Fruit fly (Drosophila melanogaster): ENCODE data around the gene Cp15.
A peak's percentile ranks its signal among the peaks of the same experiment; 100 is the strongest.

Cp15 gene

DNA sequence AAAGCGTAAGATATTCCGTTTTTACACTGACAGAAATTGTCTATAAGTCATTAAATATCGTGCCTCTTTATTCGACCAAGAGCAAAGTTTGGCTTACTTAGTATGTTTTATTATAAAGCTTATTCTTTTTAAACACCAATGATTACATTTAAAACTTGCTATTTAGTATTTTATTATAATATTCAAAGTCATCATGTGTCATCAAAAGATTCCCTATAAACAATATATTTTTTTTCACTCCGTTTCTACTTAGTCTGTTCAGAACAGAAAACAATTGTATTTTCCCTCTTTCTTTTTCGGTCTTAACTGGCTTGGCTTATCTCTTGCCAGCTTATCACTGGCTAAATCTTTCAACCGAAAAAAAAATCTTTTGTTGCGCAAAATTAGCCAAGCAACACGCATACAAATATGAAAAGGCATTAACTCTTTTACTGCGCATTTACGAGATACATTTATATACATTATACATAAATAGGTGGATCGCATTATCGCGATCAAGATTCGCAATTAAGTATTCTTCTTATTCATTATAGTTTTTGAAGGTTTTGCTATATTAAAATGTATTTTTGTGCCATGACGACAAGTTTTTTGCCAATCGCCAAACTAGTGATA, 49.1 kb downstream of the Cp15 start:
- TF ChIP-seq OdsH (GFP tag; optimal IDR thresholded peaks at IDR 0.05) (peak; percentile 16), brk (GFP tag; optimal IDR thresholded peaks at IDR 0.05) (peak; percentile 31), ey (GFP tag; optimal IDR thresholded peaks at IDR 0.05) (peak; percentile 1), foxo (GFP tag; optimal IDR thresholded peaks at IDR 0.05) (peak in 1 of 2 experiments; percentile 4), br (GFP tag; optimal IDR thresholded peaks at IDR 0.05) (no peak), psq (GFP tag; optimal IDR thresholded peaks at IDR 0.05) (peak; percentile 24), CG9705 (GFP tag; optimal IDR thresholded peaks at IDR 0.05) (no peak), CrebA (GFP tag; optimal IDR thresholded peaks at IDR 0.05; ENCODE audit: borderline replicate concordance) (no peak), rgr (GFP tag; optimal IDR thresholded peaks at IDR 0.05) (peak; percentile 13), sage (GFP tag; optimal IDR thresholded peaks at IDR 0.05) (peak; percentile 23), h (GFP tag; optimal IDR thresholded peaks at IDR 0.05) (peak; percentile 3), HLH106 (tag; optimal IDR thresholded peaks at IDR 0.05) (peak; percentile 24), Vsx2 (GFP tag; optimal IDR thresholded peaks at IDR 0.05; ENCODE audit: partially characterized antibody) (peak; percentile 64), Rel (GFP tag; optimal IDR thresholded peaks at IDR 0.05) (no peak), Rel (tag; optimal IDR thresholded peaks at IDR 0.05) (peak; percentile 96)

Measured in whole organism, wandering third instar larva.